Fruit fly (Drosophila melanogaster) whole organism, pupa: Measurements from ENCODE around the gene HLH4C.

Experiments
- CG15710 ChIP-seq: fragments of 200-800 bp; sonication (Bioruptor generic); optimal IDR thresholded peaks from 2 replicates; lab custom pipeline; 2018; ENCODE audit warnings: missing biosample characterization, mild to moderate bottlenecking, missing genetic modification characterization, moderate library complexity
- CG8301 ChIP-seq: fragments of 200-800 bp; sonication (Bioruptor generic); optimal IDR thresholded peaks from 2 replicates; lab custom pipeline; 2018; ENCODE audit warnings: missing biosample characterization, mild to moderate bottlenecking, missing genetic modification characterization
- CG9948 ChIP-seq: fragments of 200-800 bp; sonication (Bioruptor generic); optimal IDR thresholded peaks from 2 replicates; lab custom pipeline; 2018; ENCODE audit warnings: missing biosample characterization, mild to moderate bottlenecking, missing genetic modification characterization, moderate library complexity
- fd96Ca ChIP-seq: fragments of 200-800 bp; sonication (Bioruptor generic); IDR thresholded peaks from 3 replicates; pipeline ENCODE4 v1.3.6; 2022; ENCODE audit warnings: missing biosample characterization, missing genetic modification characterization

DNA sequence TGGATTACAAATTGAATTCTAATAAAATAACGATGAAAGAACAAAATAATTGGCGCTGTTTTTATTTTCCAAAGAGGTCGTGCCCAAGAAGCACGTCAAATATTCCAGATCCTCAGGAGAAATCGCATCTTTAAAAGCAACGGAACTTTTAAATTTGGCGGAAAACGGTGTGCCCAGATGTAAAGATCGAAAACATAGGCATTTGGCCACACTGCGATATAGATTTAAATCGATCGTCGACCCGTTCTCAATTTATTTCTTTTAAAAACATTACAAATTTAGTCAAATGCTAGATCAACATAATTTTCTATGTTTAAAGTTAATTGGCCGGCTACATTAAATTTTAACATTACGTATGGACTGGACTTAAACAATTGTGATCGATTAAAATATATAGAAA, 20.1 kb downstream of the HLH4C start:
- TF ChIP-seq fd96Ca (GFP tag; lab: Robert Waterston, UW) (no peak), CG9948 (no peak), CG8301 (no peak), CG15710 (no peak)
